Fruit fly (Drosophila melanogaster): ENCODE results near the gene Zcchc7.
A peak's percentile ranks its signal among the peaks of the same experiment; 100 is the strongest.

Zcchc7 gene

dm6 chr3L:16806823-16807325 is 38.3 kb upstream of the Zcchc7 start (continued):
- TF ChIP-seq CG32532 (GFP tag; IDR thresholded peaks at IDR 0.05) = peak; percentile 67; the same call in 1 of the 2 replicates
- TF ChIP-seq CG8281 (tag; optimal IDR thresholded peaks at IDR 0.05) = peak; percentile 23
- TF ChIP-seq CG7928 (GFP tag; optimal IDR thresholded peaks at IDR 0.05) = no peak
- no peak for TF ChIP-seq ato (GFP tag; IDR thresholded peaks at IDR 0.05; ENCODE audit: partially characterized antibody)
- no peak for TF ChIP-seq Dref (GFP tag; IDR thresholded peaks at IDR 0.05)
- peak; percentile 13 for TF ChIP-seq schlank (tag; optimal IDR thresholded peaks at IDR 0.05)
- TF ChIP-seq Hr51 (GFP tag; optimal IDR thresholded peaks at IDR 0.05) = peak in 1 of 2 experiments; percentile 76
- TF ChIP-seq CG6689 (GFP tag; IDR thresholded peaks at IDR 0.05) = peak; percentile 61
- TF ChIP-seq slbo (GFP tag; IDR thresholded peaks at IDR 0.05) = peak; percentile 63; the same call in 1 of the 2 replicates
- peak; percentile 50; the same call in 1 of the 2 replicates for TF ChIP-seq lmd (GFP tag; IDR thresholded peaks at IDR 0.05)
- TF ChIP-seq fd3F (GFP tag; optimal IDR thresholded peaks at IDR 0.05) = peak; percentile 59
- TF ChIP-seq TFAM (GFP tag; optimal IDR thresholded peaks at IDR 0.05) = no peak
- peak; percentile 38 for TF ChIP-seq trem (tag; optimal IDR thresholded peaks at IDR 0.05)
- TF ChIP-seq CG13424 (tag; optimal IDR thresholded peaks at IDR 0.05) = peak; percentile 80
- TF ChIP-seq Dbx (GFP tag; IDR thresholded peaks at IDR 0.05) = no peak
- no peak for TF ChIP-seq slp2 (GFP tag; optimal IDR thresholded peaks at IDR 0.05)
- TF ChIP-seq PHDP (tag; optimal IDR thresholded peaks at IDR 0.05) = peak; percentile 76
- TF ChIP-seq CG9215 (GFP tag; IDR thresholded peaks at IDR 0.05) = peak; percentile 48
- TF ChIP-seq CG11093 (GFP tag; IDR thresholded peaks at IDR 0.05) = no peak
- peak; percentile 23 for TF ChIP-seq CG12071 (GFP tag; optimal IDR thresholded peaks at IDR 0.05)
- TF ChIP-seq CG17612 (GFP tag; IDR thresholded peaks at IDR 0.05) = no peak
- TF ChIP-seq CG3281 (GFP tag; optimal IDR thresholded peaks at IDR 0.05) = peak; percentile 85
- TF ChIP-seq B-H1 (GFP tag; IDR thresholded peaks at IDR 0.05) = peak; percentile 33; the same call in 2 of the 3 replicates
- peak; percentile 83 for TF ChIP-seq CG12659 (GFP tag; optimal IDR thresholded peaks at IDR 0.05)
- no peak for TF ChIP-seq sima (GFP tag; optimal IDR thresholded peaks at IDR 0.05)
- TF ChIP-seq Sox102F (GFP tag; optimal IDR thresholded peaks at IDR 0.05) = peak; percentile 73
- TF ChIP-seq CG1647 (GFP tag; optimal IDR thresholded peaks at IDR 0.05) = no peak
- TF ChIP-seq gro (GFP tag; optimal IDR thresholded peaks at IDR 0.05) = no peak
- peak; percentile 25; the same call in 1 of the 3 replicates for TF ChIP-seq z (GFP tag; IDR thresholded peaks at IDR 0.05)
- TF ChIP-seq CoRest (tag; optimal IDR thresholded peaks at IDR 0.05) = peak; percentile 83
- 0 out of 2 replicates have a peak, but pooled peaks have one; percentile 21 for TF ChIP-seq CG14441 (GFP tag; IDR thresholded peaks at IDR 0.05)
- TF ChIP-seq NFAT (GFP tag; IDR thresholded peaks at IDR 0.05) = no peak
- peak; percentile 32; the same call in 1 of the 2 replicates for TF ChIP-seq Ptx1 (GFP tag; IDR thresholded peaks at IDR 0.05)
- TF ChIP-seq hth (optimal IDR thresholded peaks at IDR 0.05) = no peak
- peak; percentile 34 for TF ChIP-seq CTCF (GFP tag; optimal IDR thresholded peaks at IDR 0.05)
- no peak for TF ChIP-seq C15 (GFP tag; IDR thresholded peaks at IDR 0.05)
- peak; percentile 70 for TF ChIP-seq CG12104 (GFP tag; optimal IDR thresholded peaks at IDR 0.05)
- TF ChIP-seq CG6813 (GFP tag; optimal IDR thresholded peaks at IDR 0.05) = peak; percentile 67
- TF ChIP-seq E2f1 (GFP tag; IDR thresholded peaks at IDR 0.05) = peak; percentile 20; the same call in 1 of the 2 replicates
- TF ChIP-seq CG15073 (GFP tag; optimal IDR thresholded peaks at IDR 0.05) = no peak
- TF ChIP-seq CG10959 (GFP tag; IDR thresholded peaks at IDR 0.05) = peak; percentile 7; the same call in 1 of the 2 replicates
- peak; percentile 11 for TF ChIP-seq CG12769 (tag; optimal IDR thresholded peaks at IDR 0.05)
- TF ChIP-seq CG2712 (tag; optimal IDR thresholded peaks at IDR 0.05) = peak; percentile 78
- TF ChIP-seq CG15514 (GFP tag; optimal IDR thresholded peaks at IDR 0.05) = peak; percentile 26
- TF ChIP-seq CG6654 (GFP tag; optimal IDR thresholded peaks at IDR 0.05) = peak; percentile 47
- peak; percentile 11 for TF ChIP-seq Hsf (GFP tag; optimal IDR thresholded peaks at IDR 0.05)
- peak; percentile 70 for TF ChIP-seq row (GFP tag; IDR thresholded peaks at IDR 0.05)
- TF ChIP-seq CG9727 (GFP tag; optimal IDR thresholded peaks at IDR 0.05) = peak; percentile 70
- TF ChIP-seq esg (GFP tag; conservative IDR thresholded peaks at IDR 0.05) = peak; percentile 40
- TF ChIP-seq CG1792 (GFP tag; optimal IDR thresholded peaks at IDR 0.05) = no peak
- no peak for TF ChIP-seq CG3163 (GFP tag; optimal IDR thresholded peaks at IDR 0.05)

Data from whole organism, embryonic.